Fruit fly (Drosophila melanogaster) whole organism, adult: Measurements from ENCODE around the gene Qsox4.

Experiments
- CG11617 ChIP-seq: fragments of 200-800 bp; sonication (Bioruptor generic); optimal IDR thresholded peaks from 2 replicates; lab custom pipeline; 2017; ENCODE audit warnings: mild to moderate bottlenecking, missing biosample characterization, missing genetic modification reagents, missing genetic modification characterization
- CG12768 ChIP-seq: fragments of 200-800 bp; sonication (Bioruptor generic); optimal IDR thresholded peaks from 2 replicates; lab custom pipeline; 2017; ENCODE audit warnings: missing biosample characterization, missing genetic modification characterization, mild to moderate bottlenecking, moderate library complexity, missing genetic modification reagents
- CG14711 ChIP-seq: fragments of 200-800 bp; sonication (Bioruptor generic); optimal IDR thresholded peaks from 2 replicates; lab custom pipeline; 2018; ENCODE audit warnings: missing biosample characterization, mild to moderate bottlenecking, missing genetic modification characterization, moderate library complexity
- CG1620 ChIP-seq: fragments of 200-800 bp; sonication (Bioruptor generic); optimal IDR thresholded peaks from 2 replicates; lab custom pipeline; 2016; ENCODE audit warnings: missing biosample characterization, missing genetic modification characterization
- CG33017 ChIP-seq: fragments of 200-800 bp; sonication (Bioruptor generic); optimal IDR thresholded peaks from 2 replicates; lab custom pipeline; 2018; ENCODE audit warnings: missing biosample characterization, mild to moderate bottlenecking, missing genetic modification characterization, moderate library complexity
- CG5204 ChIP-seq: fragments of 200-800 bp; sonication (Bioruptor generic); optimal IDR thresholded peaks from 2 replicates; lab custom pipeline; 2016; ENCODE audit warnings: missing biosample characterization, missing genetic modification characterization
- CG7045 ChIP-seq: fragments of 200-800 bp; sonication (Bioruptor generic); optimal IDR thresholded peaks from 2 replicates; lab custom pipeline; 2017; ENCODE audit warnings: missing biosample characterization, mild to moderate bottlenecking, missing genetic modification characterization
- CG7101 ChIP-seq: fragments of 200-800 bp; sonication (Bioruptor generic); optimal IDR thresholded peaks from 2 replicates; lab custom pipeline; 2018; ENCODE audit warnings: missing biosample characterization, mild to moderate bottlenecking, missing genetic modification characterization, moderate library complexity
- Clk ChIP-seq: fragments of 200-800 bp; sonication (Bioruptor generic); optimal IDR thresholded peaks from 2 replicates; lab custom pipeline; 2017; ENCODE audit warnings: missing biosample characterization, missing genetic modification characterization
- Crg-1 ChIP-seq: fragments of 200-800 bp; sonication (Bioruptor generic); optimal IDR thresholded peaks from 2 replicates; lab custom pipeline; 2016; ENCODE audit warnings: missing biosample characterization, missing genetic modification characterization
- Hr96 ChIP-seq: fragments of 200-800 bp; sonication (Bioruptor generic); optimal IDR thresholded peaks from 2 replicates; lab custom pipeline; 2016; ENCODE audit warnings: missing biosample characterization, missing genetic modification characterization
- Mnt ChIP-seq: fragments of 200-800 bp; sonication (Bioruptor generic); optimal IDR thresholded peaks from 2 replicates; lab custom pipeline; 2016; ENCODE audit warnings: missing biosample characterization, mild to moderate bottlenecking, missing genetic modification characterization
- bab1 ChIP-seq: fragments of 200-800 bp; sonication (Bioruptor generic); optimal IDR thresholded peaks from 3 replicates; lab custom pipeline; 2019; ENCODE audit warnings: missing biosample characterization, mild to moderate bottlenecking, missing genetic modification characterization, moderate library complexity
- cic ChIP-seq: fragments of 200-800 bp; sonication (Bioruptor generic); optimal IDR thresholded peaks from 2 replicates; lab custom pipeline; 2017; ENCODE audit warnings: missing biosample characterization, mild to moderate bottlenecking, missing genetic modification characterization, moderate library complexity
- cnc ChIP-seq, 2 experiments: fragments of >200 bp; optimal IDR thresholded peaks; 2 replicates each; lab custom pipeline; 2017
- kay ChIP-seq: fragments of 200-800 bp; sonication (Bioruptor generic); peaks from one replicate; lab custom pipeline; 2016; ENCODE audit warnings: missing biosample characterization, missing genetic modification characterization, borderline replicate concordance
- ovo ChIP-seq: fragments of 200-800 bp; sonication (Bioruptor generic); optimal IDR thresholded peaks from 2 replicates; lab custom pipeline; 2016; ENCODE audit warnings: missing biosample characterization, missing genetic modification characterization
- pad ChIP-seq: fragments of 200-800 bp; sonication (Bioruptor generic); optimal IDR thresholded peaks from 3 replicates; lab custom pipeline; 2017; ENCODE audit warnings: missing biosample characterization, missing genetic modification characterization, mild to moderate bottlenecking, moderate library complexity, missing genetic modification reagents
- tj ChIP-seq: fragments of 200-800 bp; sonication (Bioruptor generic); optimal IDR thresholded peaks from 3 replicates; lab custom pipeline; 2017; ENCODE audit warnings: missing biosample characterization, mild to moderate bottlenecking, missing genetic modification characterization, moderate library complexity
- toe ChIP-seq: fragments of 200-800 bp; sonication (Bioruptor generic); optimal IDR thresholded peaks from 2 replicates; lab custom pipeline; 2016; ENCODE audit warnings: missing biosample characterization, missing genetic modification characterization

The Qsox4 gene

DNA sequence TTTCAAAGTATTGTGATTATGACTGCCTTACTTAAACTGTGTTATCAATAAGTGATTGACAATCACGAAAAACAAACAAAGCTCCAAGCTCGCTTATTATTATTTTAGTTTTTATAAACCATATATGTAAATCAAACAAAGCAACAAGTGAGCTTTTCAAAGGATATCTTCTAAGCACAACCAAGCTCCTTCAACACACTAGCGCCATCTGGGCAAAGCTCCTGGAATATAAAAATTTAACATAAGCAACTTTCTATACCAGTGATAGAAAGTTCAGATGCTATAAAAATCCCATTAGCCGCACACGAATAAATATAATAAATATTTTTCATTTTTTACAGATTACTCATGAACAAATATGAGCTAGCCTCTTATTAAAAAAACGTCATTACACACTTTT lies 38.1 kb upstream of the Qsox4 start:
- TF ChIP-seq kay = peak; percentile 77
- no peak for TF ChIP-seq cic
- no peak for TF ChIP-seq cnc (optimal IDR thresholded peaks at IDR 0.05; lab: Kevin White, UChicago)
- no peak for TF ChIP-seq Hr96 (GFP tag; lab: Kevin White, UChicago)
- no peak for TF ChIP-seq Mnt
- TF ChIP-seq tj (GFP tag; lab: Kevin White, UChicago) = peak; percentile 20
- TF ChIP-seq bab1 (GFP tag; lab: Kevin White, UChicago) = no peak
- no peak for TF ChIP-seq CG12768 (GFP tag; lab: Kevin White, UChicago)
- no peak for TF ChIP-seq CG1620 (GFP tag; lab: Kevin White, UChicago)

DNA sequence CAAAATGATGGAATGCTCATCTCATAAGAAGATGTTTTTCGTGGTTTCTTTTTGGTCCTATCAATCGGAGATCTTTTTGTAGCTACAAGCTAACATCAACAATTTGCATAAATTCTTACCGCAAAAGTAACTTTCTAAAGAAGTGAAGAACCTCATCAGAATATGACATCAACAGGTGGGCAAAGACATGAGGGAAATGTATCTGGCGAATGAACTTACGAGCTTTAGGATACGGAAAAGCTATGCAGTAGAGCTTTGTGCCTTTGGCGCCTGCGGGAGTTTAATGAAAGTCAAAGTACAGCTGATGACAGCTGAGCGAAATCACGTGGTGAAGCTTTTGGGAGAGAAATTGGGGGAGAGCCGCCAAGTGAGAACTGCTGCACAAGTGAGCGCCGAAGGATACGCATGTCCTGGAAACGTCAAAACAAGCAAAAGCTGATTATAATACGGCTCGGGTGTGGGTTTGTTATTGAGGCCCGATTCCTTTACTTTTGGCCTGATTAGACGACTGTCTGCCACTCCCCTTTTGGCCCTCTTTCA lies 35.8 kb upstream of the Qsox4 start:
- TF ChIP-seq CG14711 = no peak
- no peak for TF ChIP-seq Crg-1 (GFP tag; lab: Kevin White, UChicago)
- TF ChIP-seq CG33017 (tag; lab: Kevin White, UChicago) = no peak
- TF ChIP-seq Clk (GFP tag; lab: Kevin White, UChicago) = no peak
- TF ChIP-seq bab1 (GFP tag; lab: Kevin White, UChicago) = no peak
- TF ChIP-seq ovo (GFP tag; lab: Kevin White, UChicago) = no peak
- no peak for TF ChIP-seq CG7101 (tag; lab: Kevin White, UChicago)
- TF ChIP-seq kay = no peak
- TF ChIP-seq CG1620 (GFP tag; lab: Kevin White, UChicago) = no peak
- TF ChIP-seq tj (GFP tag; lab: Kevin White, UChicago) = no peak
- TF ChIP-seq CG5204 (GFP tag; lab: Kevin White, UChicago) = no peak
- TF ChIP-seq CG11617 = no peak
- TF ChIP-seq Hr96 (GFP tag; lab: Kevin White, UChicago) = no peak
- TF ChIP-seq pad (GFP tag; lab: Kevin White, UChicago) = no peak
- TF ChIP-seq toe = no peak
- TF ChIP-seq CG7045 (GFP tag; lab: Kevin White, UChicago) = no peak
- no peak for TF ChIP-seq CG12768 (GFP tag; lab: Kevin White, UChicago)
- no peak for TF ChIP-seq cnc (optimal IDR thresholded peaks at IDR 0.05; lab: Kevin White, UChicago)
- TF ChIP-seq Mnt = no peak

DNA sequence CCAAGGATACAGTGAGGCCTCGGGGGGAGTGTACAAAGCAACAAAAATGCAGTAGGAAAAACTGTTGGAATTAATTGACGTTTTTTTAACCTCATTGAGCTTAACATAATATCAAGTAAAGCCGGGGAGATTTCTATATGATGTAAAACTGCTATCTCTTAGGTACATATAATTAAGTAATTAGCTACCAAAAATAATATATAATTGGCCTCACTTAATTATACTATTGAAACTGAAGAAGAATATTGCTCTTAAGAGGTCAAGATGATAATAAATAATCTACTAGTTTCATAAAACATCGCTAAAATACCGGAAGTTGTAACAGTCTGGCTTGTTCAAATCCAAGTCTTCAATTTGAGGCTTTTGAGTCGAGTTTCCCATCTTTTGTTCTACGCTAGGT lies 35.1 kb upstream of the Qsox4 start:
- TF ChIP-seq toe (no peak), Hr96 (GFP tag; lab: Kevin White, UChicago) (no peak), bab1 (GFP tag; lab: Kevin White, UChicago) (no peak), CG5204 (GFP tag; lab: Kevin White, UChicago) (peak; percentile 19), CG12768 (GFP tag; lab: Kevin White, UChicago) (peak; percentile 39), CG7045 (GFP tag; lab: Kevin White, UChicago) (peak; percentile 42)

DNA sequence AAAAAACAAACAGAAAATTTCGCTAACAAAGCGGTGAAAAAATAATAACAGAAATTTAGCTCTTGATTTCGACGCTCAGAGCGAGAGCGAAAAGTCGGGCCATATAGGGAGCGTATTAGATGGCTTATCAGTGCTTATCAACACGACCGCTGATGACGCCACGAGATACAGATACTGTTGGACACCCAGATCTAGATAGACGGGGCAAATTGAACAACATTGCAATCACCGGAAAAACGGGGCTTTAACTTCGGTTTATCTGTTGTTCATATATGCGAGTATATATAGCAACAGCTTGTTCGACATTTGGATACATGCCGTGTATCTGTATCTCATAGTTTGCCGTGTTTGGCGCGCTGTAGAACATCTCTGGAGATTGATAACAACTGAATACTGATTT lies 34.0 kb upstream of the Qsox4 start:
- TF ChIP-seq cnc (optimal IDR thresholded peaks at IDR 0.05; lab: Kevin White, UChicago) (no peak), Mnt (no peak), CG14711 (no peak), pad (GFP tag; lab: Kevin White, UChicago) (no peak), kay (no peak), Hr96 (GFP tag; lab: Kevin White, UChicago) (no peak)

DNA sequence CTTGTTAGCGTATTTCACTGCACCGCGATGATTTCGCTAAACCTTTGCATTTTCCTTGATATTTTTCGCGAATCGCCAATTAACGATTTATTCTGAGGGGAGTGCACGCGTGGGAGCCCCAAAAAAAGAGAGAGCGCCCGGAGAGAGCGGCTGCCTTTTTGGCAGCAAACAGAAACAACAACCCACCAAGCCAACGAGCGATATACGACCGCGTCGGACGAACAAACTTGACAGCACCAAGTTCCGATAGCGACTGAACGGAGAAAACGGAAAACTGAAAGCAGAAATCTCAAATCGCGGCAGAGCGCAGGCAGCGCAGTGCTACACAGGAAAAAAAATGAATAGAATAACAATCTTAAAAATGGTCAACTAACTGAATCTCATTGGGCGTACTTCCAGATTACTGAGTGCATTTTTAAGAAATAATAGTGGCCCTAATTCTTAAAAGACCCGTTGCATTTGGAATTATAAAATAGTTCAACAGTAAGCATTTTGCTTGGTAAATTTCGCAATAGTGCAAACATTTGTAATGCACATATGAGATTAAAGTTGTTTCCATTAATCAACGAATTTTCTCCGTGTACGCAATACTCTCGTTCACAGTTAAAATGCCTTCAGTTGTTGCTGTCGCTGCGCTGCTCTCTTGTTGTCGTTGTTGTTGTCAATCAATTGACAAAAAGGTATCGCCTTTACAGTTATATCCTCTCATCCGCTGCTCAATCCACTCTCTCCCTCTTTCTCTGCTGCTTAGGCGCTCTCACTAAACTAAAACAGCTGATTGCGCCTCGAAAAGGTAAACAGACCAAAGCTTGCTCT lies 33.0 kb upstream of the Qsox4 start, which contains the start of gene CG31145:
Gene CG31145 (minus strand): TSS at position 259 of the 816 bp plus-strand sequence.
- TF ChIP-seq pad (GFP tag; lab: Kevin White, UChicago) (peak; percentile 96), bab1 (GFP tag; lab: Kevin White, UChicago) (peak; percentile 98), CG11617 (peak; percentile 100), Crg-1 (GFP tag; lab: Kevin White, UChicago) (peak; percentile 99), CG7045 (GFP tag; lab: Kevin White, UChicago) (peak; percentile 100), kay (peak; percentile 57), CG14711 (peak; percentile 96), Clk (GFP tag; lab: Kevin White, UChicago) (peak; percentile 99), CG5204 (GFP tag; lab: Kevin White, UChicago) (peak; percentile 100), cic (peak; percentile 96), CG7101 (tag; lab: Kevin White, UChicago) (peak; percentile 99), Mnt (peak; percentile 95), CG1620 (GFP tag; lab: Kevin White, UChicago) (peak; percentile 98), tj (GFP tag; lab: Kevin White, UChicago) (peak; percentile 95), cnc (optimal IDR thresholded peaks at IDR 0.05; lab: Kevin White, UChicago) (no peak), Hr96 (GFP tag; lab: Kevin White, UChicago) (peak; percentile 99), CG12768 (GFP tag; lab: Kevin White, UChicago) (peak; percentile 100), toe (peak; percentile 100), ovo (GFP tag; lab: Kevin White, UChicago) (peak; percentile 100), CG33017 (tag; lab: Kevin White, UChicago) (peak; percentile 99)

DNA sequence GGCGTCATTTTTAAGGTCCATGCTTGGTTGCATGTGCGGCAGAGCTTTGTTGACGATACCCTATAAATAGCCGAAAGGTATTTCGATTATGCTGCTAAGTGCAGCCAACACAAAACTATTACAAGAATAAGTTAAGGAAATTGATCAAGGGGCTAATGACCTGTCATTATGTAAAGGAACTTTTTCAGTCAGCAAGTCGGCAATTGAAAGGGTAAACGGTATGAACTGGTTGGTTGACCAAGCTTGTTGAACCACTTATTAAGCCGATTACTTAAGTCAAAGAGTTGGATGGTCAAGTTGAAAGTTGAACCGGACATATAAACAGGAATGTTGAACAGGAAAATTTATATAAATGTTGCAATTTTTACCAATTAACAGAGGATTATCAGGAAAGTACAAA lies 29.5 kb upstream of the Qsox4 start:
- TF ChIP-seq toe (no peak), cic (no peak), Mnt (no peak)
